Worm (Caenorhabditis elegans) whole organism, L3 larva: ENCODE measurements around the gene glb-16.

Experiments
- ama-1 ChIP-seq: fragments of 150-350 bp; optimal IDR thresholded peaks from 2 replicates; lab custom pipeline; 2018
- ceh-9 ChIP-seq: sonication (generic microtip); optimal IDR thresholded peaks from 2 replicates; lab custom pipeline; 2018; ENCODE audit warnings: missing biosample characterization, missing genetic modification characterization
- eor-1 ChIP-seq, 2 experiments: fragments of 150-350 bp; optimal IDR thresholded peaks; 2 replicates each; lab custom pipeline; 2014 to 2018; ENCODE audit warnings: missing biosample characterization in 2 of 2, missing genetic modification characterization in 2 of 2
- fos-1 ChIP-seq: fragments of 150-350 bp; optimal IDR thresholded peaks from 2 replicates; lab custom pipeline; 2014; ENCODE audit warnings: missing biosample characterization, missing genetic modification characterization
- hmg-11 ChIP-seq: sonication (generic microtip); optimal IDR thresholded peaks from 2 replicates; lab custom pipeline; 2016; ENCODE audit warnings: missing genetic modification characterization, missing compliant biosample characterization
- mdl-1 ChIP-seq: fragments of 150-350 bp; optimal IDR thresholded peaks from 2 replicates; lab custom pipeline; 2014; ENCODE audit warnings: missing biosample characterization, missing genetic modification characterization
- mml-1 ChIP-seq: fragments of 150-350 bp; sonication (generic microtip); optimal IDR thresholded peaks from 3 replicates; lab custom pipeline; 2014; ENCODE audit warnings: missing biosample characterization, missing genetic modification characterization
- nhr-28 ChIP-seq: fragments of 150-350 bp; optimal IDR thresholded peaks from 2 replicates; lab custom pipeline; 2014; ENCODE audit warnings: missing biosample characterization, missing genetic modification characterization
- nhr-67 ChIP-seq: fragments of 150-350 bp; optimal IDR thresholded peaks from 2 replicates; lab custom pipeline; 2014; ENCODE audit warnings: missing biosample characterization, missing genetic modification characterization
- pqm-1 ChIP-seq: fragments of 150-350 bp; optimal IDR thresholded peaks from 2 replicates; lab custom pipeline; 2017; ENCODE audit warnings: missing biosample characterization, missing genetic modification characterization, inconsistent platforms

DNA sequence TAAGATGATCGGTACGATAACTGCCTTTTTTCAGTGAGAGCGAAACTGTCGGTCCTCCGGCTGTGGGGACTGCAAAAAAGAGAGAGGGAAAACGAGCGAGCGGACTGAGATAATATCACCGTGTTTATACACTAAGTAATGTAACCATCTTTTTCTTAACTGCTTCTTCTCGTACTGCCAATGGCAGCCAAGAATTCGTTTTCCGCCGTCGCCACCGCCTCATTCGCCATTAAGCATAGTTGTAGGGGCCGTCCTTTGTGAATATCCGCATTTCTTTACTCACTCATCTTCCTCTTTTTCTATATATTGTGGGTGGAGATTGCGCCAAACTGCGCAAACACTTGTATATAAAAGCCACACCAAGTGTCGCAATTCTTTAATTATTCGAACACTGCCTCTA is 6.6 kb upstream of the glb-16 start, which contains the start of gene col-174:
- no peak for TF ChIP-seq nhr-67 (tag; lab: Kevin White, UChicago)
- no peak for TF ChIP-seq pqm-1 (tag; lab: Kevin White, UChicago)
- no peak for TF ChIP-seq mdl-1 (tag; lab: Kevin White, UChicago)
- TF ChIP-seq nhr-28 (tag; lab: Kevin White, UChicago) = no peak
- TF ChIP-seq ceh-9 = no peak
- no peak for TF ChIP-seq fos-1
- TF ChIP-seq eor-1 (tag; optimal IDR thresholded peaks at IDR 0.05; lab: Kevin White, UChicago) = no peak
- no peak for TF ChIP-seq ama-1 (lab: Kevin White, UChicago)
- no peak for TF ChIP-seq hmg-11 (tag; lab: Kevin White, UChicago)
- no peak for TF ChIP-seq mml-1 (tag; lab: Kevin White, UChicago)
